Fruit fly (Drosophila melanogaster) S2 (cell line): ENCODE results near the gene CG43232.

Source experiments
- CG8478 ChIP-seq: fragments of >200 bp; optimal IDR thresholded peaks from 2 replicates; lab custom pipeline; 2018
- CTCF ChIP-seq, 2 experiments: fragments of >200 bp; optimal IDR thresholded peaks; 2 replicates each; lab custom pipeline; 2018

CG43232 gene

DNA sequence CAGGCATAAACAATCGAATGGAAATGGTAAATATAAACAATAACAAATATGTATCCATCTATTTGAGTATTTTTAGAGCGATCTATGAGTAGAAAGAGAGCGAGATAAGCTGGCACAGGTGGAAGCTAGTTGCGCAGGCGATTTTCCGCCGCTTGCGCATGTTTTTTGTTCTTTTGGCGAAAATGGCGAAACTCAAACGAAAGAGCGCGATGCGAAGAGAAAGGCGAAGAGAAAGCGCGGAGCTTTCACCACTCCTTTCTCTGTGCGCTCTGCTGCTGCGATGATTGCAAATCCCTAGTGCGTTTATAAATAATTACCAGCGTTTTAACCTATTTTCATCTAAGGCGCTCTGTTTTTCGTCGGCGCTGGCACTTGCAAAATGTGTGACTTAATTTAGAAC, 9.8 kb downstream of the CG43232 start:
- TF ChIP-seq CTCF (optimal IDR thresholded peaks at IDR 0.05; lab: Kevin White, UChicago) (no peak), CG8478 (lab: Kevin White, UChicago) (no peak)

DNA sequence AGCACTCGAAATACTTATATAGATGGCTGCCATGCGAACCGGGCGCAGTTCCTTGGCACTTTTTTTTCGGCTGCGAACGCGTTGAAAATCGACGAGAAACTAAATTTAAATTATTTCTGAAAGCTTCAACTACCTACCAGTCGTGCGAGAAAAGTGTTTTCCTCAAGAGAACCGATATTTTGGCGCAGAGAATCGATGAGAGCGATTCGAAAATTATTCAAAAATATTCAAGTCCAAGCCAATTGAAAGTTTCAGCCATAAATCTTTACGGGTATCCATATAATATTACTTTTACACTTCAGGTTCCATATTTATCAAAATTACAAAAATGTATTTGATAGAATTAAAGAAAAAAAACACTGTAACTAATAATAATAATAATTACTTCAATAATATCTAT, 10.8 kb downstream of the CG43232 start, which contains the start of gene CG18304:
Gene CG18304, minus strand, starts transcription at position 101 of the 400 bp plus-strand sequence.
- TF ChIP-seq CTCF (optimal IDR thresholded peaks at IDR 0.05; lab: Kevin White, UChicago) (no peak), CG8478 (lab: Kevin White, UChicago) (no peak)

DNA sequence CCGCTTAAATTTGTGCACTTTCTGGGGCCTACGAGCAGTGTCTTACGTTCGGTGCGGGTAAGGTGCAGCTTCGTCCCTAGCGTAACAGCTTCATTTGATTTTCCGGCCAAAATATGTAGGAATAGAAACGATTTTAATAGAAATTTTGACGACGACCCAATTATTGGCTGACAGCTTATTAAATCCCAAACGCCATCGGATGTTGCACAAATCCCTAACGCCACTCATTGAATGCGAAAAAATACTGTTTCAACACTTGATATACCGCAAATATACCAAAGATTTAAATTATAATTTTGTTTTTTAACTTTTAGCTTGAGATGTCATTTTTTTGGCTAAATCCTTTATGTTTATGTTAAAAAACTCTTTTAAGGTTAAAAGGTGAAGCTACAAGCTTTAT, 13.2 kb downstream of the CG43232 start, which contains the start of gene Fgop2:
Gene Fgop2, minus strand, starts transcription at position 202 of the 400 bp plus-strand sequence.
- TF ChIP-seq CTCF (optimal IDR thresholded peaks at IDR 0.05; lab: Kevin White, UChicago), result no peak
- no peak for TF ChIP-seq CG8478 (lab: Kevin White, UChicago)

DNA sequence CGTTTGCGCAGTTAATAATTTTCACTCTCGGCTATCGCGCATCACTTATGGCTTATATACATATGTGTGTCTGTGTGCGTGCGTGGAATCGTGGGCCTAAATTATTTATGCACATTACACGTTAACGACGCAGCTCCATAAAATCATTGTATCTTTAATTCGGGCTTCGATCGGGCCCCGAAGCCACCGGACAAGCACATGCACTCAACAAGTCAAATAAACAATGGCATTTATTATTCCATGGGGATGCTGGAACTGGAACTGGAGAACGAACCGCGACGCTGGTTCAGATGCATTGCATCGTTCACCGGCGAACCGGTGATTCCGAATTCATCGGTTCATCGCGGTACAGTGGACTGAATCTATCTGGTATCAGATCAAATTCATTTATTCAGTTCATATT, 16.6 kb downstream of the CG43232 start, which contains the start of gene ihog:
Gene ihog, minus strand, starts transcription at position 269 of the 403 bp plus-strand sequence.
- peak in 1 of 2 experiments; percentile 9 for TF ChIP-seq CTCF (optimal IDR thresholded peaks at IDR 0.05; lab: Kevin White, UChicago)
- no peak for TF ChIP-seq CG8478 (lab: Kevin White, UChicago)

DNA sequence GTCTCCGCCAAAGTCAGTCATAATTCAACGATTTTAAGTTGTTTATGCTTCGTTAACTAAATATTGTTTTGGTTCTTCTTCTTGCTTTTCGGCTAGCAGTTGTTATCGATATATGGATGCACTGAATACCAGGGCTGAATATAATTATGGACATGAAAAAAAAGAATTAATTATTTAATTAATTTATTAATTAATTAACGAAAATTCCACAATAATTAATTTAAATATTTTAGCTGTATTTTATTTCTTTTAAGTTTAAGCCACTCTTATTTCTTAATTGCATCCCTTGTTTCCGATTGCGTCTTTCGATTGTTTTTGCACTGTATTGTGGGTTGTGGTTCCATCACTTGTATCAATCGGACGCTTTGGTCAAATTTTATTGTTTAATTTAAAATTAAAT, 18.2 kb downstream of the CG43232 start, which contains the start of the genes Gas41 and SA1:
Gene Gas41, minus strand, starts transcription at position 112 of the 400 bp plus-strand sequence.
Gene SA1, plus strand, starts transcription at position 326 of the 400 bp plus-strand sequence.
- TF ChIP-seq CTCF (optimal IDR thresholded peaks at IDR 0.05; lab: Kevin White, UChicago), result no peak

DNA sequence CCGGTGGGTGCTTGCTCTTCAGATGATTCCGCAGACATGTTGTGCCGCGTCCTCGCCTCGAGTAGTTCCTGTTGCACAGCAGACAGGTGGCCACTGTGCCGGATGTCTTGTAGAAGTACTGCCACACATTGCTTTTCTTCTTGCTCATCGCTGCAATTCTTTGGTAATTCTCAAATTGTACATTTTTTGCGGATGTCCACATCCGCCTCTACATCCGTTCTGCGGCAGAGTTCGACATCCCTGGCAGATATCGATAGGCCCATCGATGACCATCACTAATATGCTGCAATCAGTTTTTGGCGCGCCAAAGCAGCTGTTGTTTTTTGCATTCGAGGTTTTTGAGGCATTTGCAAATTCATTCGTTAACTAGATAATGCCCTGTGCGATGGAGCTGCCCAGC, 24.8 kb downstream of the CG43232 start, which contains the start of the genes CG13775 and CG3430:
Gene CG13775, minus strand, starts transcription at position 226 of the 400 bp plus-strand sequence.
Gene CG3430, plus strand, starts transcription at position 284 of the 400 bp plus-strand sequence.
- TF ChIP-seq CTCF (optimal IDR thresholded peaks at IDR 0.05; lab: Kevin White, UChicago) (no peak), CG8478 (lab: Kevin White, UChicago) (no peak)

DNA sequence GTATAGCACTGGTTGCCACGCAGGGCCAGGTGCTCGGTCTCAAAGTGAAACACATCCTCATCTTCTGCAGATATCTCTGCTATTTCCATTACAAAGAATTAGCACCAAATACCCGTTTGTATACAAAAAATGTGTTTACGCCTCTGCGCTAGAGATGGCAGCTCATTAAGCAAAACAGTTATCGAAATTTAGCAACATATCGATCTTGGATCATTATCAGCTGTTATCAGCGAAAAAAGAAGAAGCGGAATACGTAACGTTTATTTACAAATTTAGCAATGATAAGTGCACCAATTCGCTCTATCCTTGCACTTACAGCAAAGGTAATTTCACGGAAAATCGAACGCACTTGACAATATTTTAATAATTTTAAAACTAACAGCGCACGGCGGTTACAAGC, 28.2 kb downstream of the CG43232 start, which contains the start of the genes Atac1 and Hmgcl:
Gene Atac1, minus strand, starts transcription at position 164 of the 400 bp plus-strand sequence.
Gene Hmgcl, plus strand, starts transcription at position 213 of the 400 bp plus-strand sequence.
- TF ChIP-seq CG8478 (lab: Kevin White, UChicago) (no peak), CTCF (optimal IDR thresholded peaks at IDR 0.05; lab: Kevin White, UChicago) (no peak)

DNA sequence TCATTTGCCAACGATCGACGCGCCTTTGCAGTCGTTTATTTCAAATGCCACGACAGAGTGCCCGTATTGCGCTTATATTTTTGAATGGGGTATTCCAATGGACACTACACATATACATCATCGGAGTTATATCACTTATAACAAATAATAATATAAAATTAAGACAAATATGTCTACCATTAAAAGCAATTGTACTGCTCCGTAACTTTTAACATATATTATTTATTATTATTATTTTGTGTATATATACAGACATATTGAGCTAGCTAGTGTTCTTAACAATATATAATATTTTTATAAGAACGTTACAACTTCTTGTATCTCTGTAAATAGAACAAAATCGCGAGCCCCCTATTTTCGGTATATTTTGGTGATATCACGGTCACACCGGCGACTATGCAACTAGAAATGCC, 32.1 kb downstream of the CG43232 start, which contains the start of the genes sip2 and Coprox:
Gene sip2, minus strand, starts transcription at position 53 of the 413 bp plus-strand sequence.
Gene Coprox, plus strand, starts transcription at position 400 of the 413 bp plus-strand sequence.
- TF ChIP-seq CG8478 (lab: Kevin White, UChicago) (no peak), CTCF (optimal IDR thresholded peaks at IDR 0.05; lab: Kevin White, UChicago) (no peak)

DNA sequence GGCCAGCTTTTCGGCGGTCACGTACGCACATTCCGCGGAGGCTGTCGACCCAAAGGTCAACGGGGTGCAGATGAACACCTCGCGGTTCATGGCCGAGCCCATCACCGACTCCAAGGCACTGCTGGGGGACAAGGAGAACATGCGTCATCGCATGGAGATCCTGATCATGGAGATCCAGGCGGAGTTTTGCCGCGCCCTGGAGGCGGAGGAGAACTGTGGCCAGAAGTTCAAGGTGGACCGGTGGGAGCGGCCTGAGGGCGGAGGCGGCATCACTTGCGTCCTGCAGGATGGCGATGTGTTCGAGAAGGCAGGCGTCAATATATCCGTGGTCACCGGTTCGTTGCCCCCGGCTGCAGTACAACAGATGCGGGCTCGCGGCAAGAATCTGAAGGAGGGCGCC, 32.7 kb downstream of the CG43232 start:
- TF ChIP-seq CG8478 (lab: Kevin White, UChicago), result no peak
- no peak for TF ChIP-seq CTCF (optimal IDR thresholded peaks at IDR 0.05; lab: Kevin White, UChicago)

DNA sequence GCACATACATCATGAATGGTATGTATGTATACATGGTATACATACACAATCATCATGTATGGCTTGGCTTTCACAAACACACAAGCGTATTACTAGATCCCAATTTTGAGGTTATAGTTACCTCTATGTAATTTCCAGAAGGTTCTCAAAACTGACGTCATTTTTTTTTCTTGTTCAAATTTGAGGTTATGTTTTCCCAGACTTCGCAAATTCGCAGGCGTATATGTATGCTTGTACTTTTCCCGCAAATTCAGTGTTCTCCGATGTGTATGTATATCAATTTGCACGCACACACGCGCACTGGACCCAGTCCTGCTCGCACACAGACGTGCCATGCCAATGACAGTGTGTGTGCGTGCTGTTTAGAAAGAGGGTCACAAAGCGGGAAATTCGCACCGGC, 34.4 kb downstream of the CG43232 start:
- no peak for TF ChIP-seq CTCF (optimal IDR thresholded peaks at IDR 0.05; lab: Kevin White, UChicago)
- TF ChIP-seq CG8478 (lab: Kevin White, UChicago), result no peak

DNA sequence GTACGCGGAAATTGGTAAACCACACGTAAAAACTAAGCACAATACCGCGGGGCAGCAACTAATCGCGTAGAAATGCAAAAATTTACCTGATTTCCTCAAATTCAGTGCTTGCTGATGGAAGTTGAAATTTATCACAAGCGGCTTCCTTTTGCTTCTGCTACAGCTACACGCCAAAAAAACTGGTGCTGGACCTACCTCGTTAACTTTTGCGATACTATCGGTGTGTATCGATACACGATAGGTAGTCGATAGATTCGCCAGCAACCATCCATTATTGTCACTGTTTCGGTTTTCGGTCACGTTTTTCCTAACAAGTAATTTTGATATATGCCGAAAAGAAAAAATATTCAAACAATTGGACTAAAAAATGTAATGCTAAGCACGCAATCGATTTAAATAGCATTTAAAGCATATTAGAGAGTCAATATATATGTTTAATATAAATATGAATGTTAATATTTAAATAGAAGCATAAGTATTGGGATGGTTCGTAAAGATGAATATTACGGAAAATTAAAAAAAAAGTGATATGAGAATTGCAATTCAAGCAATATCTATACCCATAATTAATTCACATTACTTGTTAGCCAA, 35.6 kb downstream of the CG43232 start, which contains the start of gene Sumo:
Gene Sumo, minus strand, starts transcription at position 223 of the 591 bp plus-strand sequence.
- TF ChIP-seq CTCF (optimal IDR thresholded peaks at IDR 0.05; lab: Kevin White, UChicago) (no peak), CG8478 (lab: Kevin White, UChicago) (no peak)

DNA sequence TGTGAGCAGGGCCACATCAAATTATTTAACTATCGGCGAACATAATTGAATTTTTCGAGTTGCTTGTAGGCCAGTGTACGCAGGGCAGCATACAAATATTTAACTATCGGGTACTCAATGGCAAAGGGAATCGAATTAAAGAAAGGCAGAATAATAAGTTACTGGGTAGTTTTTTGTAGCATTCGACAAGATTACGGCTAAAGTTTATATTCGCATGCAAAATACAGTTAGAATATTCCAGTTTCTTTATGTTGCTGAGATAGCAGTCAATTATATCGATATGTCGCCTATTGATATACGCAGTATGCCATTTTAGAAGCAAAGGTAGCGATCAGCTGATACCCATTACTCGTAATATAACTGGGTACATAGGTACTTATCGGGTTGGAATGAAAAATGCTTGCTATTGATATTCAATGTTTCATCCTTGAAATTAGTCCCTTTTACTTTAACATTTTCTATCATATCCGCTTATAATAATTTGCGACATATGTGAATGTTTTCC, 36.1 kb downstream of the CG43232 start:
- TF ChIP-seq CTCF (optimal IDR thresholded peaks at IDR 0.05; lab: Kevin White, UChicago) (peak; percentile 50), CG8478 (lab: Kevin White, UChicago) (no peak)

DNA sequence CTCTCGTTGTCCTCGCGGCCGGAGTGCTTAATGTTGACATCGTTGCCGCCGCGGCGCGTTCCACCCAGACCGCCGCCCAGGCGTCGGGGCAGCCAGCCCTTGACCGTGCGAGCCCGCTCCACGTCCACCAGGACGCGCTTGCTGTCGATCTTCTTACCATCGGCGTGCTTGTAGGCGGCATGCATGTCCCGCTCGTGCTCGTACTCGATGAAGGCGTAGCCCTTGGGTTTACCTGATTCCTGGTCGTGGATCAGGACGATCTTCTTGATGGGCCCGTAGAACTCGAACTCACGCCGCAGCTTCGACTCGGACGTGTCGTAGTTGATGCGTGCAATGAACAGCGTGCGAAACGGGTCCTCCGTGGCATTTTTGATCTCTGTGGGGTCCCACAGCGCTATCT, 38.9 kb downstream of the CG43232 start:
- TF ChIP-seq CG8478 (lab: Kevin White, UChicago) (no peak), CTCF (optimal IDR thresholded peaks at IDR 0.05; lab: Kevin White, UChicago) (no peak)

DNA sequence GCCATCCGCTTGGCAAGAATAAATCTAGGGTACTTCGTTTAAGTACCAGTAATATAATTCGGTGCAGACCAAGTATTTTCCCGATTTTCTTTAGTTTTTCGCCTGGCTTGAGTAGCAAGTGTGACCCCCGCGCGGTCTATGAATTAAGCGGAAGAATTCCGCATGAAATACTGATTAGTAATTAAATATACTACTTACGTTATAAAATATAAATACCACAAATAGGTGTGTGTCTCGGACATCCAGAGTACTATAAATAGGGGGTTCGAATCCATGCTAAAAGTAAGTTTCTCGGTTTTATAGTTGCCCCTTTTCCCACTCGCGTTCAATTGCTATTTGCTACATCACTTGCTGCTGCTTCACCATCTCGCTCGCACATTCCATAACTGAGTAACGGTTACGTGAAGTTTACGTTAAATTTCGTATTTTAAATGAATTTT, 39.7 kb downstream of the CG43232 start, which contains the start of gene snRNP-U1-70K:
Gene snRNP-U1-70K, minus strand, starts transcription at position 141 of the 440 bp plus-strand sequence.
- TF ChIP-seq CTCF (optimal IDR thresholded peaks at IDR 0.05; lab: Kevin White, UChicago), result peak; percentile 38 to 72
- no peak for TF ChIP-seq CG8478 (lab: Kevin White, UChicago)
